Worm (Caenorhabditis elegans) whole organism, young adult: ENCODE data around the gene F52H2.5.

ENCODE experiments used
- B0261.1 ChIP-seq: sonication (generic microtip); optimal IDR thresholded peaks from 2 replicates; lab custom pipeline; 2016; ENCODE audit warnings: mild to moderate bottlenecking, missing genetic modification characterization, moderate library complexity, missing compliant biosample characterization
- B0336.3 ChIP-seq: fragments of 200-800 bp; sonication (Bioruptor generic); IDR thresholded peaks from 2 replicates; pipeline ENCODE4 v1.3.6; 2022; ENCODE audit warnings: missing genetic modification characterization, missing compliant biosample characterization
- C06A6.2 ChIP-seq: fragments of 200-800 bp; sonication (Bioruptor generic); conservative IDR thresholded peaks from 2 replicates; pipeline ENCODE4 v1.3.6; 2022; ENCODE audit warnings: missing genetic modification characterization, missing compliant biosample characterization
- F49E8.2 ChIP-seq: sonication (generic microtip); optimal IDR thresholded peaks from 3 replicates; lab custom pipeline; 2017; ENCODE audit warnings: missing genetic modification characterization, mild to moderate bottlenecking, missing compliant biosample characterization, antibody characterized with exemption, moderate library complexity; ENCODE audit not compliant: insufficient read depth
- K11D2.4 ChIP-seq: fragments of 200-800 bp; sonication (Bioruptor generic); IDR thresholded peaks from 2 replicates; pipeline ENCODE4 v1.3.6; 2022; ENCODE audit warnings: missing genetic modification reagents, missing genetic modification characterization, missing compliant biosample characterization
- T26A5.8 ChIP-seq: sonication (generic microtip); optimal IDR thresholded peaks from 2 replicates; lab custom pipeline; 2016; ENCODE audit warnings: missing genetic modification characterization, missing compliant biosample characterization
- Y53F4B.3 ChIP-seq: fragments of 200-800 bp; sonication (Bioruptor generic); IDR thresholded peaks from 2 replicates; pipeline ENCODE4 v1.3.6; 2022; ENCODE audit warnings: missing genetic modification reagents, missing genetic modification characterization, missing compliant biosample characterization
- Y79H2A.3 ChIP-seq: fragments of 200-800 bp; sonication (Bioruptor generic); conservative IDR thresholded peaks from 2 replicates; pipeline ENCODE4 v1.3.6; 2022; ENCODE audit warnings: missing genetic modification reagents, missing genetic modification characterization, missing compliant biosample characterization
- Y95B8A.8 ChIP-seq: fragments of 200-800 bp; sonication (Bioruptor generic); IDR thresholded peaks from 2 replicates; pipeline ENCODE4 v1.3.6; 2022; ENCODE audit warnings: missing genetic modification reagents, missing genetic modification characterization, missing compliant biosample characterization
- aptf-3 ChIP-seq: fragments of 200-800 bp; sonication (Bioruptor generic); IDR thresholded peaks from 2 replicates; pipeline ENCODE4 v1.3.6; 2022; ENCODE audit warnings: missing genetic modification characterization, missing compliant biosample characterization
- athp-1 ChIP-seq: sonication (generic microtip); optimal IDR thresholded peaks from 2 replicates; lab custom pipeline; 2017; ENCODE audit warnings: mild to moderate bottlenecking, missing genetic modification characterization, missing compliant biosample characterization
- attf-6 ChIP-seq: fragments of 200-800 bp; sonication (Bioruptor generic); IDR thresholded peaks from 2 replicates; pipeline ENCODE4 v1.3.6; 2022; ENCODE audit warnings: missing genetic modification reagents, missing genetic modification characterization, missing compliant biosample characterization
- bed-1 ChIP-seq: fragments of 200-800 bp; sonication (Bioruptor generic); IDR thresholded peaks from 2 replicates; pipeline ENCODE4 v1.3.6; 2022; ENCODE audit warnings: missing genetic modification reagents, missing genetic modification characterization, missing compliant biosample characterization
- ceh-27 ChIP-seq: fragments of 200-800 bp; sonication (Bioruptor generic); optimal IDR thresholded peaks from 2 replicates; lab custom pipeline; 2018; ENCODE audit warnings: mild to moderate bottlenecking, missing genetic modification characterization, moderate library complexity, missing compliant biosample characterization
- ceh-40 ChIP-seq: fragments of 200-800 bp; sonication (Bioruptor generic); IDR thresholded peaks from 2 replicates; pipeline ENCODE4 v1.3.6; 2022; ENCODE audit warnings: missing genetic modification characterization, missing compliant biosample characterization
- chd-7 ChIP-seq: sonication (generic microtip); optimal IDR thresholded peaks from 2 replicates; lab custom pipeline; 2016; ENCODE audit warnings: mild to moderate bottlenecking, missing genetic modification characterization, moderate library complexity, missing compliant biosample characterization
- die-1 ChIP-seq: sonication (generic microtip); optimal IDR thresholded peaks from 2 replicates; lab custom pipeline; 2016; ENCODE audit warnings: missing genotype, mild to moderate bottlenecking, missing genetic modification characterization, missing compliant biosample characterization
- dpff-1 ChIP-seq: sonication (generic microtip); optimal IDR thresholded peaks from 2 replicates; lab custom pipeline; 2017; ENCODE audit warnings: mild to moderate bottlenecking, missing genetic modification characterization, missing compliant biosample characterization
- egl-18 ChIP-seq: fragments of 200-800 bp; sonication (Bioruptor generic); IDR thresholded peaks from 2 replicates; pipeline ENCODE4 v1.3.6; 2022; ENCODE audit warnings: missing genetic modification reagents, missing genetic modification characterization, missing compliant biosample characterization
- ekl-4 ChIP-seq: fragments of 200-800 bp; sonication (Bioruptor generic); IDR thresholded peaks from 2 replicates; pipeline ENCODE4 v1.3.6; 2022; ENCODE audit warnings: missing genetic modification reagents, missing genetic modification characterization, missing compliant biosample characterization
- ets-4 ChIP-seq: fragments of 200-800 bp; sonication (Bioruptor generic); optimal IDR thresholded peaks from 2 replicates; lab custom pipeline; 2018; ENCODE audit warnings: mild to moderate bottlenecking, missing genetic modification characterization, missing compliant biosample characterization
- hlh-12 ChIP-seq: sonication (generic microtip); optimal IDR thresholded peaks from 2 replicates; lab custom pipeline; 2016; ENCODE audit warnings: missing genetic modification characterization, missing compliant biosample characterization
- hmg-1.2 ChIP-seq: fragments of 200-800 bp; sonication (Bioruptor generic); IDR thresholded peaks from 2 replicates; pipeline ENCODE4 v1.3.6; 2022; ENCODE audit warnings: missing genetic modification reagents, missing genetic modification characterization, missing compliant biosample characterization
- hrde-1 ChIP-seq: sonication (generic microtip); optimal IDR thresholded peaks from 2 replicates; lab custom pipeline; 2016; ENCODE audit warnings: missing genetic modification characterization, mild to moderate bottlenecking, missing compliant biosample characterization, moderate library complexity, missing genotype, missing genetic modification reagents, borderline replicate concordance
- hsf-1 ChIP-seq: fragments of 200-800 bp; sonication (Bioruptor generic); IDR thresholded peaks from 2 replicates; pipeline ENCODE4 v1.3.6; 2022; ENCODE audit warnings: missing genetic modification reagents, missing genetic modification characterization, missing compliant biosample characterization
- lin-26 ChIP-seq: fragments of 200-800 bp; sonication (Bioruptor generic); IDR thresholded peaks from 2 replicates; pipeline ENCODE4 v1.3.6; 2022; ENCODE audit warnings: missing genetic modification reagents, missing genetic modification characterization, missing compliant biosample characterization
- lin-40 ChIP-seq: sonication (generic microtip); optimal IDR thresholded peaks from 2 replicates; lab custom pipeline; 2016; ENCODE audit warnings: missing genetic modification characterization, mild to moderate bottlenecking, missing compliant biosample characterization, missing genotype, missing genetic modification reagents
- lir-1 ChIP-seq: fragments of 200-800 bp; sonication (Bioruptor generic); conservative IDR thresholded peaks from 2 replicates; pipeline ENCODE4 v1.3.6; 2022; ENCODE audit warnings: missing genetic modification reagents, missing genetic modification characterization, missing compliant biosample characterization
- madf-6 ChIP-seq: fragments of 200-800 bp; sonication (Bioruptor generic); IDR thresholded peaks from 2 replicates; pipeline ENCODE4 v1.3.6; 2022; ENCODE audit warnings: missing genetic modification reagents, missing genetic modification characterization, missing compliant biosample characterization
- mel-28 ChIP-seq: sonication (generic microtip); optimal IDR thresholded peaks from 2 replicates; lab custom pipeline; 2016; ENCODE audit warnings: borderline replicate concordance, mild to moderate bottlenecking, missing genetic modification characterization, missing compliant biosample characterization
- nfya-1 ChIP-seq: sonication (generic microtip); optimal IDR thresholded peaks from 2 replicates; lab custom pipeline; 2017; ENCODE audit warnings: antibody characterized with exemption, missing compliant biosample characterization, missing genetic modification characterization, borderline replicate concordance; ENCODE audit not compliant: insufficient read depth
- nhr-27 ChIP-seq: fragments of 200-800 bp; sonication (Bioruptor generic); optimal IDR thresholded peaks from 2 replicates; lab custom pipeline; 2018; ENCODE audit warnings: mild to moderate bottlenecking, missing genetic modification characterization, moderate library complexity, missing compliant biosample characterization
- nhr-80 ChIP-seq: sonication (generic microtip); optimal IDR thresholded peaks from 2 replicates; lab custom pipeline; 2016; ENCODE audit warnings: missing genetic modification characterization, missing compliant biosample characterization
- pbrm-1 ChIP-seq: fragments of 200-800 bp; sonication (Bioruptor generic); IDR thresholded peaks from 2 replicates; pipeline ENCODE4 v1.3.6; 2022; ENCODE audit warnings: missing genetic modification reagents, missing genetic modification characterization, missing compliant biosample characterization
- pha-4 ChIP-seq: fragments of 150-350 bp; sonication (generic microtip); optimal IDR thresholded peaks from 2 replicates; lab custom pipeline; 2014; ENCODE audit warnings: missing biosample characterization, missing genetic modification reagents, missing genetic modification characterization
- rec-8 ChIP-seq, 2 experiments: sonication (generic microtip); optimal IDR thresholded peaks; 2 replicates each; lab custom pipeline; 2016; ENCODE audit warnings: mild to moderate bottlenecking in 2 of 2, missing genetic modification characterization in 2 of 2, missing genetic modification reagents in 2 of 2, missing genotype in 2 of 2, missing biosample characterization in 1 of 2, missing compliant biosample characterization in 1 of 2, moderate library complexity in 1 of 2
- sea-2 ChIP-seq: fragments of 200-800 bp; sonication (Bioruptor generic); IDR thresholded peaks from 2 replicates; pipeline ENCODE4 v1.3.6; 2022; ENCODE audit warnings: missing genetic modification characterization, missing compliant biosample characterization
- snpc-3.4 ChIP-seq: sonication (generic microtip); optimal IDR thresholded peaks from 2 replicates; lab custom pipeline; 2017; ENCODE audit warnings: missing genetic modification characterization, mild to moderate bottlenecking, missing compliant biosample characterization, antibody characterized with exemption, moderate library complexity, missing genotype, missing genetic modification reagents
- tbp1 ChIP-seq: fragments of 200-800 bp; sonication (Bioruptor generic); optimal IDR thresholded peaks from 2 replicates; lab custom pipeline; 2018; ENCODE audit warnings: mild to moderate bottlenecking, missing genetic modification characterization, missing compliant biosample characterization
- ztf-26 ChIP-seq: sonication (generic microtip); optimal IDR thresholded peaks from 2 replicates; lab custom pipeline; 2017; ENCODE audit warnings: missing genetic modification characterization, missing compliant biosample characterization
- ztf-6 ChIP-seq: fragments of 200-800 bp; sonication (Bioruptor generic); IDR thresholded peaks from 2 replicates; pipeline ENCODE4 v1.3.6; 2022; ENCODE audit warnings: missing genetic modification reagents, missing genetic modification characterization, missing compliant biosample characterization

Gene F52H2.5

DNA sequence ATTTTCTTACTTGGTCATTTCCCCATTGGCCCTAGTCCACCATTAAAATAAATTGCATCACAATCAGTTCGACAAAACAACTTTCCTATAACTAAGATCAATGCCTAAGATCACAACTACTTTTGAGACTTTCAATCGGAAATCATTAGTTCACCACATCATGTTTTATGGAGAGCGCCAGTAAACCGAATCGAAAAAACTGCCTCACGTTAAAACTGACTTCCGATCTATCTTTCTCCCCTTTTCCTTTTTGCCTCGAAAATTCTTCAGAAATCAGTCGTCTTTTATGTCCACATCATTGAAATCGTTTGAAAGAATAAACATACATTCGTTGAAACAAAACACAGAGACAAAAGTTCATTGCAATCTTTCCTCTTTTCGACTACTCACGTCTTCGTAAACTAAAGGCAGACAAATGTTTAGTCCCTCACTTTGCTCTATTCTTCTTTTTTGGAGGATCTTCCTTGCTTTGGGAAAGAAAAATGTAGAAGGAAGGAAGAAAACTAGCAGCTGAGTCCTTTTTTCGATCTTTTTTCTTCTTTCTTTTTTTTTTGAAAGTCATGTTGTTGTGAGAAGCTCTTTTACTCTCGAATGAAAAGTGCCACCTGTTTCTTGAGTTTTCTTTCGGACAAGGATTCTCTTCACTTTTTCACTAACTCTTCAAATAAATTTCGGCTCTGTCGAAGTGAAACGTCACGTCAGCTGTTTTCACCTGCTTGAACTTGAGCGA is 35.3 kb upstream of the F52H2.5 start:
- TF ChIP-seq die-1 (tag; lab: Kevin White, UChicago) (no peak), lin-40 (tag; lab: Kevin White, UChicago) (peak; percentile 4)

DNA sequence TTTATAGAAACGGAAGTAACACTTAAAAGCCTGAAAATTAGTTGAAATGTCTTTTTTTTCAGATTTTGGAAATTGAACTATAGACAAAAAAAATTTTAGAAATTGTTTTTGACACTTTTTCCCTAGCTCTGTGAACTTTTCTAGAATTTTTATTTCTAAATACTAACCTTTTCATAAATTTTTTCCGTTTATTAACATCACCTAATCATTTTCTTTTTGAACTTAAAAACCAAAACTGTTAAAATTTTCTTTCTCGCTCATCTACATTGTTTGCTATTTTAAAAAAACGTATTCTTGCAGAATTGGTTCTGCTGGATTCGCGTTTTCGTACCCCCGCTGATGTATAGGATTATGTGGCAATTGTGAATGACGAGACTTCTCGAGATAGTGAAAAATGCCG is 33.8 kb upstream of the F52H2.5 start, which contains the start of the genes nhr-40 and T03G6.7:
Gene nhr-40 (plus strand): TSS at position 301 of the 400 bp plus-strand sequence.
Gene T03G6.7 (plus strand): TSS at position 337 of the 400 bp plus-strand sequence.
- TF ChIP-seq T26A5.8 (no peak), ets-4 (GFP tag; lab: Kevin White, UChicago) (no peak), dpff-1 (tag; lab: Kevin White, UChicago) (no peak), pha-4 (no peak), nfya-1 (no peak), hmg-1.2 (GFP tag; lab: Robert Waterston, UW) (no peak), K11D2.4 (GFP tag; lab: Robert Waterston, UW) (no peak), ztf-6 (GFP tag; lab: Robert Waterston, UW) (no peak), Y53F4B.3 (GFP tag; lab: Robert Waterston, UW) (no peak), tbp1 (GFP tag; lab: Kevin White, UChicago) (no peak), rec-8 (tag; optimal IDR thresholded peaks at IDR 0.05; lab: Kevin White, UChicago) (no peak), bed-1 (GFP tag; lab: Robert Waterston, UW) (no peak), sea-2 (no peak), B0336.3 (GFP tag; lab: Robert Waterston, UW) (no peak), ekl-4 (GFP tag; lab: Robert Waterston, UW) (no peak), F49E8.2 (tag; lab: Kevin White, UChicago) (no peak), attf-6 (no peak), aptf-3 (GFP tag; lab: Robert Waterston, UW) (no peak)

DNA sequence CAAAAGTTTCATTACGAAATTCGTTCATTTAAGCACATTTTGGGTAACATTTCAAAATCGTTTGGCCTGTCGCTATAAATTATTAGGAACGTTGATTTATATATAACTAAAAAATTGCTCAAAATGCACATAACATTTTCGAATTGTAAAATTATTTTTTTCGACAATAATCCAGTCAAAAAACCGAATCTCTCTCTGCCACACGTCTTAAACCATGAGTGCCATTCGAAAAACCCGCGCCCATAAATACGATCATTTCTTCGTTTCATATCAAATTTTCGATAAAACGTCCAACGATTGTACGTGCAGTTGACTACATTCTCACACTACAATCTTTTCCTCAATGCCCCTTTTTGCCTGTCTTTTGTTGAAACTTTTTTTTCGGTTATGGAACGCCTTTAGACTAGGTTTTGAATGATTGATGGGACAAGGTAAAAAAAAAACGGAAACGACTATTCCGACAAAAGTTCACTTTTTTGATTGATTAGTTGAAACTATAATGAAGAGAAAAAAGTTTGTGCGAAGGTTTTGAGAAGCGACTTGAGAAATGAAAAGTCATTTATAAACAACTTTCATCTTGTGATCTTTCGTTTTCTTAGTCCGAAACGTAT is 32.9 kb upstream of the F52H2.5 start:
- no peak for TF ChIP-seq C06A6.2 (GFP tag; lab: Robert Waterston, UW)
- TF ChIP-seq B0261.1 (tag; lab: Kevin White, UChicago) = no peak
- TF ChIP-seq hsf-1 (GFP tag; lab: Robert Waterston, UW) = no peak
- TF ChIP-seq nhr-80 (tag; lab: Kevin White, UChicago) = peak; percentile 68
- TF ChIP-seq lin-40 (tag; lab: Kevin White, UChicago) = peak; percentile 63

DNA sequence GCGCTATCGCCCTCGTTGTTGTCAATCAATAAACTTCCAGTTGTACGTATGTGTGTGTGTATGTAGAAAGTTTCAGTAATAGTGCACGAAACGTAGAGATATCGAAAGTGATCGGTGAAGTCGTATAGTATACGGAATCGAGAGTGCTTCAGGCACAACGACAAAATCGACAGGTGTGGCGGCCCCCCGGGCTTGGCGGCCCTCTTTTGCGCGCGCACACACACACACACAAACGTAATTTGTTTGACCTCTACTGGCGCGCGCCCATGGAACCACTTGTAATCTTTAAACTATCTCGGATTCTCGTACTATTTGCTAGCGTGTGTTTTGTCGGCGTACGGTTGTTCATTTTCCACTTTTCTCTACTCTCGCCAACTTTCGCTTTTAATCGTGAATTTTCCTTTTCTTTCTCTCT is 31.7 kb upstream of the F52H2.5 start:
- peak; percentile 17 for TF ChIP-seq ztf-26 (tag; lab: Kevin White, UChicago)
- TF ChIP-seq hlh-12 (tag; lab: Kevin White, UChicago) = no peak
- TF ChIP-seq tbp1 (GFP tag; lab: Kevin White, UChicago) = no peak
- TF ChIP-seq athp-1 (tag; lab: Kevin White, UChicago) = no peak
- TF ChIP-seq hrde-1 (tag; lab: Kevin White, UChicago) = no peak
- no peak for TF ChIP-seq nhr-27 (tag; lab: Kevin White, UChicago)
- no peak for TF ChIP-seq madf-6 (GFP tag; lab: Robert Waterston, UW)
- TF ChIP-seq Y79H2A.3 = no peak
- no peak for TF ChIP-seq chd-7 (tag; lab: Kevin White, UChicago)
- no peak for TF ChIP-seq Y95B8A.8
- no peak for TF ChIP-seq hsf-1 (GFP tag; lab: Robert Waterston, UW)
- no peak for TF ChIP-seq lir-1
- no peak for TF ChIP-seq F49E8.2 (tag; lab: Kevin White, UChicago)
- no peak for TF ChIP-seq snpc-3.4 (tag; lab: Kevin White, UChicago)
- TF ChIP-seq die-1 (tag; lab: Kevin White, UChicago) = no peak
- TF ChIP-seq pbrm-1 = 0 out of 2 replicates have a peak, but pooled peaks have one; percentile 21
- peak; percentile 49; the same call in 1 of the 2 replicates for TF ChIP-seq lin-26 (GFP tag; lab: Robert Waterston, UW)
- no peak for TF ChIP-seq ceh-40 (GFP tag; lab: Robert Waterston, UW)
- no peak for TF ChIP-seq egl-18 (GFP tag; lab: Robert Waterston, UW)
- peak; percentile 40; the same call in 1 of the 2 replicates for TF ChIP-seq hmg-1.2 (GFP tag; lab: Robert Waterston, UW)
- no peak for TF ChIP-seq mel-28 (tag; lab: Kevin White, UChicago)
- TF ChIP-seq ceh-27 (GFP tag; lab: Kevin White, UChicago) = peak; percentile 69
